3 worm cellular contexts compared by ENCODE assay signal in genomic region chrIV:8032135-8032915, ce11.
A peak's percentile ranks its signal among the peaks of the same experiment; 100 is the strongest.
TF ChIP-seq lines count a peak whose summit lies in the region.

No protein-coding gene starts in this region.

TF ChIP-seq in whole organism, L1 larva, 84 proteins besides CTCF, POLR2A, EP300 and RAD21 (continued from another document):
- TF ChIP-seq tbx-2 (tag; optimal IDR thresholded peaks at IDR 0.05; lab: Kevin White, UChicago): no peak
- peak; percentile 42 for TF ChIP-seq nhr-71 (tag; optimal IDR thresholded peaks at IDR 0.05; lab: Kevin White, UChicago)
- TF ChIP-seq nhr-84 (tag; optimal IDR thresholded peaks at IDR 0.05; lab: Kevin White, UChicago): no peak
- TF ChIP-seq nhr-47 (tag; optimal IDR thresholded peaks at IDR 0.05; lab: Kevin White, UChicago): no peak
- peak; percentile 5 for TF ChIP-seq blmp-1 (tag; optimal IDR thresholded peaks at IDR 0.05; lab: Kevin White, UChicago)
- TF ChIP-seq efl-1 (optimal IDR thresholded peaks at IDR 0.05; lab: Kevin White, UChicago): no peak
- peak in 1 of 2 experiments; percentile 71 for TF ChIP-seq efl-1 (GFP tag; optimal IDR thresholded peaks at IDR 0.05 in 1 of 2; lab: Kevin White, UChicago)

TF ChIP-seq in whole organism, L2 larva, 48 proteins besides CTCF, POLR2A, EP300 and RAD21 (continued from another document):
- TF ChIP-seq lin-11 (tag; optimal IDR thresholded peaks at IDR 0.05; lab: Kevin White, UChicago): no peak
- TF ChIP-seq elt-1 (tag; optimal IDR thresholded peaks at IDR 0.05; lab: Kevin White, UChicago): no peak
- TF ChIP-seq blmp-1 (tag; optimal IDR thresholded peaks at IDR 0.05; lab: Kevin White, UChicago; ENCODE audit: insufficient read depth): no peak
- no peak for TF ChIP-seq ztf-4 (tag; optimal IDR thresholded peaks at IDR 0.05; lab: Kevin White, UChicago)
- TF ChIP-seq unc-62 (GFP tag; optimal IDR thresholded peaks at IDR 0.05; lab: Kevin White, UChicago): no peak
- peak; percentile 82 for TF ChIP-seq sma-9 (GFP tag; optimal IDR thresholded peaks at IDR 0.05; lab: Kevin White, UChicago)
- TF ChIP-seq sma-9 (tag; optimal IDR thresholded peaks at IDR 0.05; lab: Kevin White, UChicago): no peak
- TF ChIP-seq mdl-1 (tag; optimal IDR thresholded peaks at IDR 0.05; lab: Kevin White, UChicago): no peak

TF ChIP-seq in whole organism, L4 larva, 104 proteins besides CTCF, POLR2A, EP300 and RAD21 (continued from another document):
- TF ChIP-seq nhr-6 (tag; optimal IDR thresholded peaks at IDR 0.05; lab: Kevin White, UChicago) (no peak), daf-19 (GFP tag; conservative IDR thresholded peaks at IDR 0.05; lab: Robert Waterston, UW) (no peak), egl-43 (GFP tag; IDR thresholded peaks at IDR 0.05; lab: Robert Waterston, UW) (no peak), aha-1 (tag; lab: Kevin White, UChicago) (peak; percentile 68), jun-1 (tag; optimal IDR thresholded peaks at IDR 0.05; lab: Kevin White, UChicago) (no peak), F44E2.7 (GFP tag; IDR thresholded peaks at IDR 0.05; lab: Robert Waterston, UW) (no peak), nhr-41 (GFP tag; IDR thresholded peaks at IDR 0.05; lab: Robert Waterston, UW) (0 out of 2 replicates have a peak, but pooled peaks have one; percentile 17), tra-1 (GFP tag; IDR thresholded peaks at IDR 0.05; lab: Robert Waterston, UW) (peak; percentile 87), F10B5.3 (tag; optimal IDR thresholded peaks at IDR 0.05; lab: Kevin White, UChicago) (no peak), zag-1 (tag; optimal IDR thresholded peaks at IDR 0.05; lab: Kevin White, UChicago) (no peak), dve-1 (tag; optimal IDR thresholded peaks at IDR 0.05; lab: Kevin White, UChicago; ENCODE audit: insufficient read depth) (peak; percentile 81), unc-130 (GFP tag; optimal IDR thresholded peaks at IDR 0.05; lab: Kevin White, UChicago) (no peak), nhr-76 (tag; optimal IDR thresholded peaks at IDR 0.05; lab: Kevin White, UChicago) (no peak), tag-97 (GFP tag; IDR thresholded peaks at IDR 0.05; lab: Robert Waterston, UW) (no peak), nhr-28 (tag; optimal IDR thresholded peaks at IDR 0.05; lab: Kevin White, UChicago) (peak; percentile 78), aly-2 (tag; optimal IDR thresholded peaks at IDR 0.05; lab: Kevin White, UChicago) (no peak), ama-1 (optimal IDR thresholded peaks at IDR 0.05; lab: Kevin White, UChicago) (no peak), saeg-2 (GFP tag; IDR thresholded peaks at IDR 0.05; lab: Robert Waterston, UW) (no peak), daf-16 (GFP tag; optimal IDR thresholded peaks at IDR 0.05; lab: Kevin White, UChicago) (peak in 1 of 2 experiments; percentile 50), daf-16 (tag; optimal IDR thresholded peaks at IDR 0.05; lab: Kevin White, UChicago) (peak; percentile 93), hmg-1.1 (GFP tag; IDR thresholded peaks at IDR 0.05; lab: Robert Waterston, UW) (no peak), Y75B8A.6 (GFP tag; IDR thresholded peaks at IDR 0.05; lab: Robert Waterston, UW) (no peak), zfp-2 (tag; optimal IDR thresholded peaks at IDR 0.05; lab: Kevin White, UChicago) (no peak), nhr-77 (tag; optimal IDR thresholded peaks at IDR 0.05; lab: Kevin White, UChicago) (peak; percentile 44)
TF ChIP-seq in whole organism, L4 larva: peak in this region for 18.
